Worm (Caenorhabditis elegans) whole organism, young adult: ENCODE measurements around the gene lgc-33.

Source experiments
- fkh-3 ChIP-seq: sonication (generic microtip); optimal IDR thresholded peaks from 2 replicates; lab custom pipeline; 2016; ENCODE audit warnings: mild to moderate bottlenecking, missing genetic modification characterization, missing compliant biosample characterization
- lin-35 ChIP-seq, 3 experiments: fragments of 150-350 bp in 2 of 3; sonication (generic microtip) in 1 of 3; optimal IDR thresholded peaks; 2 replicates each; lab custom pipeline; 2014 to 2018; ENCODE audit warnings: missing biosample characterization in 3 of 3, missing genetic modification characterization in 3 of 3, missing genetic modification reagents in 3 of 3
- pha-4 ChIP-seq: fragments of 150-350 bp; sonication (generic microtip); optimal IDR thresholded peaks from 2 replicates; lab custom pipeline; 2014; ENCODE audit warnings: missing biosample characterization, missing genetic modification reagents, missing genetic modification characterization
- snpc-4 ChIP-seq, 5 experiments: fragments of 150-350 bp in 1 of 5; sonication (generic microtip) in 4 of 5; optimal IDR thresholded peaks; 2 replicates each; lab custom pipeline; 2014 to 2018; ENCODE audit warnings: missing genetic modification characterization in 5 of 5, missing biosample characterization in 3 of 5, antibody characterized with exemption in 2 of 5, mild to moderate bottlenecking in 2 of 5, missing compliant biosample characterization in 2 of 5, missing genotype in 2 of 5, moderate library complexity in 2 of 5, missing genetic modification reagents in 1 of 5
- unc-62 ChIP-seq: fragments of 150-350 bp; optimal IDR thresholded peaks from 2 replicates; lab custom pipeline; 2014; ENCODE audit warnings: missing biosample characterization, missing genetic modification reagents, missing genetic modification characterization

- TF ChIP-seq unc-62 (GFP tag; lab: Kevin White, UChicago) (no peak), pha-4 (tag; lab: Kevin White, UChicago) (no peak), snpc-4 (GFP tag; optimal IDR thresholded peaks at IDR 0.05; lab: Kevin White, UChicago) (no peak), snpc-4 (tag; optimal IDR thresholded peaks at IDR 0.05; lab: Kevin White, UChicago) (no peak), fkh-3 (no peak), lin-35 (GFP tag; optimal IDR thresholded peaks at IDR 0.05; lab: Kevin White, UChicago) (no peak)
Observed at ce11 chrIV:855483-855882, 10.2 kb downstream of the lgc-33 start.
